Worm (Caenorhabditis elegans) whole organism, young adult: ENCODE results near the gene pcp-1.

Source experiments
- B0019.2 ChIP-seq: fragments of 200-800 bp; sonication (Bioruptor generic); conservative IDR thresholded peaks from 2 replicates; pipeline ENCODE4 v1.3.6; 2022; ENCODE audit warnings: missing genetic modification reagents, missing genetic modification characterization, missing compliant biosample characterization
- C06A6.2 ChIP-seq: fragments of 200-800 bp; sonication (Bioruptor generic); conservative IDR thresholded peaks from 2 replicates; pipeline ENCODE4 v1.3.6; 2022; ENCODE audit warnings: missing genetic modification characterization, missing compliant biosample characterization
- C17E4.6 ChIP-seq: fragments of 200-800 bp; sonication (Bioruptor generic); IDR thresholded peaks from 2 replicates; pipeline ENCODE4 v1.3.6; 2022; ENCODE audit warnings: missing genetic modification reagents, missing genetic modification characterization, missing compliant biosample characterization
- F55B11.4 ChIP-seq: sonication (generic microtip); optimal IDR thresholded peaks from 2 replicates; lab custom pipeline; 2016; ENCODE audit warnings: missing compliant biosample characterization, missing genetic modification characterization, borderline replicate concordance; ENCODE audit not compliant: insufficient read depth
- F57A8.1 ChIP-seq: fragments of 200-800 bp; sonication (Bioruptor generic); optimal IDR thresholded peaks from 2 replicates; lab custom pipeline; 2018; ENCODE audit warnings: mild to moderate bottlenecking, missing genetic modification characterization, moderate library complexity, missing compliant biosample characterization
- K12H6.12 ChIP-seq: fragments of 200-800 bp; sonication (Bioruptor generic); optimal IDR thresholded peaks from 2 replicates; lab custom pipeline; 2018; ENCODE audit warnings: mild to moderate bottlenecking, missing genetic modification characterization, missing compliant biosample characterization
- Y56A3A.18 ChIP-seq: fragments of 200-800 bp; sonication (Bioruptor generic); IDR thresholded peaks from 2 replicates; pipeline ENCODE4 v1.3.6; 2022; ENCODE audit warnings: missing genetic modification reagents, missing genetic modification characterization, missing compliant biosample characterization
- Y67H2A.10 ChIP-seq: fragments of 200-800 bp; sonication (Bioruptor generic); conservative IDR thresholded peaks from 2 replicates; pipeline ENCODE4 v1.3.6; 2022; ENCODE audit warnings: missing genetic modification reagents, missing genetic modification characterization, missing compliant biosample characterization
- Y79H2A.3 ChIP-seq: fragments of 200-800 bp; sonication (Bioruptor generic); conservative IDR thresholded peaks from 2 replicates; pipeline ENCODE4 v1.3.6; 2022; ENCODE audit warnings: missing genetic modification reagents, missing genetic modification characterization, missing compliant biosample characterization
- Y95B8A.8 ChIP-seq: fragments of 200-800 bp; sonication (Bioruptor generic); IDR thresholded peaks from 2 replicates; pipeline ENCODE4 v1.3.6; 2022; ENCODE audit warnings: missing genetic modification reagents, missing genetic modification characterization, missing compliant biosample characterization
- ZK185.1 ChIP-seq: sonication (generic microtip); optimal IDR thresholded peaks from 2 replicates; lab custom pipeline; 2016; ENCODE audit warnings: mild to moderate bottlenecking, missing genetic modification characterization, missing compliant biosample characterization; ENCODE audit not compliant: poor library complexity, severe bottlenecking
- atf-7 ChIP-seq: sonication (generic microtip); optimal IDR thresholded peaks from 2 replicates; lab custom pipeline; 2017; ENCODE audit warnings: mild to moderate bottlenecking, missing genetic modification characterization, missing compliant biosample characterization
- athp-1 ChIP-seq: sonication (generic microtip); optimal IDR thresholded peaks from 2 replicates; lab custom pipeline; 2017; ENCODE audit warnings: mild to moderate bottlenecking, missing genetic modification characterization, missing compliant biosample characterization
- attf-3 ChIP-seq: fragments of 200-800 bp; sonication (Bioruptor generic); conservative IDR thresholded peaks from 2 replicates; pipeline ENCODE4 v1.3.6; 2022; ENCODE audit warnings: missing genetic modification reagents, missing genetic modification characterization, missing compliant biosample characterization
- bed-2 ChIP-seq: fragments of 200-800 bp; sonication (Bioruptor generic); IDR thresholded peaks from 2 replicates; pipeline ENCODE4 v1.3.6; 2022; ENCODE audit warnings: missing genetic modification reagents, missing genetic modification characterization, missing compliant biosample characterization
- ccch-3 ChIP-seq: fragments of 200-800 bp; sonication (Bioruptor generic); optimal IDR thresholded peaks from 2 replicates; lab custom pipeline; 2018; ENCODE audit warnings: mild to moderate bottlenecking, missing genetic modification characterization, missing compliant biosample characterization
- cebp-1 ChIP-seq, 2 experiments: fragments of 200-800 bp in 1 of 2; sonication (Bioruptor generic) in 1 of 2; sonication (generic microtip) in 1 of 2; IDR thresholded peaks in 1 of 2; optimal IDR thresholded peaks in 1 of 2; 2 replicates each; pipeline versions ENCODE4 v1.3.6 to Lab custom; 2017 to 2022; ENCODE audit warnings: missing compliant biosample characterization in 2 of 2, missing genetic modification characterization in 2 of 2, mild to moderate bottlenecking in 1 of 2, missing genetic modification reagents in 1 of 2, moderate library complexity in 1 of 2
- cebp-2 ChIP-seq: fragments of 200-800 bp; sonication (Bioruptor generic); IDR thresholded peaks from 2 replicates; pipeline ENCODE4 v1.3.6; 2022; ENCODE audit warnings: missing genetic modification characterization, missing compliant biosample characterization
- ceh-100 ChIP-seq: fragments of 200-800 bp; sonication (Bioruptor generic); IDR thresholded peaks from 2 replicates; pipeline ENCODE4 v1.3.6; 2022; ENCODE audit warnings: missing genetic modification reagents, missing genetic modification characterization, missing compliant biosample characterization
- ceh-27 ChIP-seq: fragments of 200-800 bp; sonication (Bioruptor generic); optimal IDR thresholded peaks from 2 replicates; lab custom pipeline; 2018; ENCODE audit warnings: mild to moderate bottlenecking, missing genetic modification characterization, moderate library complexity, missing compliant biosample characterization
- dox-1 ChIP-seq: fragments of 200-800 bp; sonication (Bioruptor generic); IDR thresholded peaks from 2 replicates; pipeline ENCODE4 v1.3.6; 2022; ENCODE audit warnings: missing genetic modification reagents, missing genetic modification characterization, missing compliant biosample characterization
- hmg-1.2 ChIP-seq: fragments of 200-800 bp; sonication (Bioruptor generic); IDR thresholded peaks from 2 replicates; pipeline ENCODE4 v1.3.6; 2022; ENCODE audit warnings: missing genetic modification reagents, missing genetic modification characterization, missing compliant biosample characterization
- hsf-1 ChIP-seq: fragments of 200-800 bp; sonication (Bioruptor generic); IDR thresholded peaks from 2 replicates; pipeline ENCODE4 v1.3.6; 2022; ENCODE audit warnings: missing genetic modification reagents, missing genetic modification characterization, missing compliant biosample characterization
- lin-26 ChIP-seq: fragments of 200-800 bp; sonication (Bioruptor generic); IDR thresholded peaks from 2 replicates; pipeline ENCODE4 v1.3.6; 2022; ENCODE audit warnings: missing genetic modification reagents, missing genetic modification characterization, missing compliant biosample characterization
- lin-40 ChIP-seq: sonication (generic microtip); optimal IDR thresholded peaks from 2 replicates; lab custom pipeline; 2016; ENCODE audit warnings: missing genetic modification characterization, mild to moderate bottlenecking, missing compliant biosample characterization, missing genotype, missing genetic modification reagents
- mxl-1 ChIP-seq: sonication (generic microtip); optimal IDR thresholded peaks from 2 replicates; lab custom pipeline; 2016; ENCODE audit warnings: missing genetic modification characterization, missing compliant biosample characterization
- nfyb-1 ChIP-seq: fragments of 200-800 bp; sonication (Bioruptor generic); IDR thresholded peaks from 2 replicates; pipeline ENCODE4 v1.3.6; 2022; ENCODE audit warnings: missing genetic modification reagents, missing genetic modification characterization, missing compliant biosample characterization
- nhr-120 ChIP-seq: fragments of 200-800 bp; sonication (Bioruptor generic); IDR thresholded peaks from 2 replicates; pipeline ENCODE4 v1.3.6; 2022; ENCODE audit warnings: missing genetic modification characterization, missing compliant biosample characterization
- nhr-179 ChIP-seq: sonication (generic microtip); optimal IDR thresholded peaks from 2 replicates; lab custom pipeline; 2016; ENCODE audit warnings: mild to moderate bottlenecking, missing genetic modification characterization, missing compliant biosample characterization
- nhr-90 ChIP-seq: sonication (generic microtip); optimal IDR thresholded peaks from 2 replicates; lab custom pipeline; 2016; ENCODE audit warnings: missing genotype, mild to moderate bottlenecking, missing genetic modification characterization, missing compliant biosample characterization
- pbrm-1 ChIP-seq: fragments of 200-800 bp; sonication (Bioruptor generic); IDR thresholded peaks from 2 replicates; pipeline ENCODE4 v1.3.6; 2022; ENCODE audit warnings: missing genetic modification reagents, missing genetic modification characterization, missing compliant biosample characterization
- rcor-1 ChIP-seq: fragments of 200-800 bp; sonication (Bioruptor generic); IDR thresholded peaks from 2 replicates; pipeline ENCODE4 v1.3.6; 2022; ENCODE audit warnings: missing genetic modification reagents, missing genetic modification characterization, missing compliant biosample characterization
- snpc-1.1 ChIP-seq: sonication (generic microtip); optimal IDR thresholded peaks from 2 replicates; lab custom pipeline; 2017; ENCODE audit warnings: missing genetic modification characterization, mild to moderate bottlenecking, missing compliant biosample characterization, antibody characterized with exemption, moderate library complexity, missing genotype, missing genetic modification reagents; ENCODE audit not compliant: insufficient read depth
- snpc-1.3 ChIP-seq: sonication (generic microtip); optimal IDR thresholded peaks from 2 replicates; lab custom pipeline; 2017; ENCODE audit warnings: missing genetic modification characterization, mild to moderate bottlenecking, missing compliant biosample characterization, antibody characterized with exemption, moderate library complexity, missing genotype, missing genetic modification reagents; ENCODE audit not compliant: insufficient read depth
- snpc-4 ChIP-seq, 5 experiments: fragments of 150-350 bp in 1 of 5; sonication (generic microtip) in 4 of 5; optimal IDR thresholded peaks; 2 replicates each; lab custom pipeline; 2014 to 2018; ENCODE audit warnings: missing genetic modification characterization in 5 of 5, missing biosample characterization in 3 of 5, antibody characterized with exemption in 2 of 5, mild to moderate bottlenecking in 2 of 5, missing compliant biosample characterization in 2 of 5, missing genotype in 2 of 5, moderate library complexity in 2 of 5, missing genetic modification reagents in 1 of 5
- somi-1 ChIP-seq: fragments of 200-800 bp; sonication (Bioruptor generic); optimal IDR thresholded peaks from 2 replicates; lab custom pipeline; 2018; ENCODE audit warnings: mild to moderate bottlenecking, missing genetic modification characterization, missing compliant biosample characterization
- tbp1 ChIP-seq: fragments of 200-800 bp; sonication (Bioruptor generic); optimal IDR thresholded peaks from 2 replicates; lab custom pipeline; 2018; ENCODE audit warnings: mild to moderate bottlenecking, missing genetic modification characterization, missing compliant biosample characterization
- tbx-9 ChIP-seq: sonication (generic microtip); optimal IDR thresholded peaks from 2 replicates; lab custom pipeline; 2016; ENCODE audit warnings: borderline replicate concordance, missing genetic modification characterization, inconsistent platforms, missing compliant biosample characterization
- tlf-1 ChIP-seq: fragments of 200-800 bp; sonication (Bioruptor generic); optimal IDR thresholded peaks from 2 replicates; lab custom pipeline; 2018; ENCODE audit warnings: mild to moderate bottlenecking, missing genetic modification characterization, missing compliant biosample characterization
- unc-130 ChIP-seq: sonication (generic microtip); optimal IDR thresholded peaks from 2 replicates; lab custom pipeline; 2016; ENCODE audit warnings: missing genetic modification reagents, missing genetic modification characterization, missing compliant biosample characterization
- xnd-1 ChIP-seq: sonication (generic microtip); optimal IDR thresholded peaks from 2 replicates; lab custom pipeline; 2016; ENCODE audit warnings: missing genotype, missing genetic modification reagents, missing genetic modification characterization, missing compliant biosample characterization
- ztf-28 ChIP-seq: fragments of 200-800 bp; sonication (Bioruptor generic); IDR thresholded peaks from 2 replicates; pipeline ENCODE4 v1.3.6; 2022; ENCODE audit warnings: missing genetic modification reagents, missing genetic modification characterization, missing compliant biosample characterization

The pcp-1 gene

ce11 chrIII:7722411-7722810 lies 36.3 kb upstream of the pcp-1 start:
- TF ChIP-seq athp-1 (tag; lab: Kevin White, UChicago) (no peak), lin-40 (tag; lab: Kevin White, UChicago) (peak; percentile 33), K12H6.12 (tag; lab: Kevin White, UChicago) (no peak), cebp-2 (no peak), ZK185.1 (no peak), ceh-100 (GFP tag; lab: Robert Waterston, UW) (no peak), nfyb-1 (GFP tag; lab: Robert Waterston, UW) (no peak), cebp-1 (GFP tag; IDR thresholded peaks at IDR 0.05; lab: Robert Waterston, UW) (no peak), cebp-1 (tag; optimal IDR thresholded peaks at IDR 0.05; lab: Kevin White, UChicago) (peak; percentile 17), Y79H2A.3 (GFP tag; lab: Robert Waterston, UW) (no peak), nhr-90 (tag; lab: Kevin White, UChicago) (no peak), tlf-1 (GFP tag; lab: Kevin White, UChicago) (no peak), mxl-1 (tag; lab: Kevin White, UChicago) (no peak), F57A8.1 (no peak), Y67H2A.10 (GFP tag; lab: Robert Waterston, UW) (no peak), lin-26 (GFP tag; lab: Robert Waterston, UW) (no peak), Y95B8A.8 (GFP tag; lab: Robert Waterston, UW) (no peak), bed-2 (GFP tag; lab: Robert Waterston, UW) (no peak), C06A6.2 (GFP tag; lab: Robert Waterston, UW) (no peak), rcor-1 (GFP tag; lab: Robert Waterston, UW) (no peak), hmg-1.2 (no peak), nhr-179 (tag; lab: Kevin White, UChicago) (no peak), somi-1 (GFP tag; lab: Kevin White, UChicago) (peak; percentile 34)

- TF ChIP-seq ccch-3 (GFP tag; lab: Kevin White, UChicago) (no peak), ceh-27 (GFP tag; lab: Kevin White, UChicago) (peak; percentile 16), F57A8.1 (no peak), xnd-1 (tag; lab: Kevin White, UChicago) (no peak), atf-7 (tag; lab: Kevin White, UChicago) (peak; percentile 14), tlf-1 (GFP tag; lab: Kevin White, UChicago) (no peak), Y67H2A.10 (GFP tag; lab: Robert Waterston, UW) (no peak), hsf-1 (GFP tag; lab: Robert Waterston, UW) (peak; percentile 49; the same call in 1 of the 2 replicates), Y56A3A.18 (GFP tag; lab: Robert Waterston, UW) (no peak), unc-130 (GFP tag; lab: Kevin White, UChicago) (no peak), snpc-1.3 (tag; lab: Kevin White, UChicago) (no peak), C17E4.6 (no peak), dox-1 (GFP tag; lab: Robert Waterston, UW) (no peak), snpc-1.1 (no peak), ztf-28 (no peak)
- TF ChIP-seq, all 124 proteins: peak for 3
Observed at ce11 chrIII:7722999-7723398, 35.7 kb upstream of the pcp-1 start.

- no peak for TF ChIP-seq Y95B8A.8 (GFP tag; lab: Robert Waterston, UW)
- TF ChIP-seq tbp1 (GFP tag; lab: Kevin White, UChicago) = no peak
- TF ChIP-seq Y67H2A.10 (GFP tag; lab: Robert Waterston, UW) = no peak
- TF ChIP-seq nhr-120 (GFP tag; lab: Robert Waterston, UW) = no peak
- no peak for TF ChIP-seq nhr-90 (tag; lab: Kevin White, UChicago)
- TF ChIP-seq rcor-1 (GFP tag; lab: Robert Waterston, UW) = 0 out of 2 replicates have a peak, but pooled peaks have one; percentile 22
- no peak for TF ChIP-seq F55B11.4 (tag; lab: Kevin White, UChicago)
- TF ChIP-seq B0019.2 (GFP tag; lab: Robert Waterston, UW) = no peak
- no peak for TF ChIP-seq pbrm-1
- TF ChIP-seq snpc-4 (GFP tag; optimal IDR thresholded peaks at IDR 0.05; lab: Kevin White, UChicago) = no peak
- no peak for TF ChIP-seq snpc-4 (tag; optimal IDR thresholded peaks at IDR 0.05; lab: Kevin White, UChicago)
- TF ChIP-seq snpc-1.3 (tag; lab: Kevin White, UChicago) = no peak
- TF ChIP-seq unc-130 (GFP tag; lab: Kevin White, UChicago) = no peak
- TF ChIP-seq attf-3 (GFP tag; lab: Robert Waterston, UW) = no peak
- no peak for TF ChIP-seq nhr-179 (tag; lab: Kevin White, UChicago)
- TF ChIP-seq tbx-9 = no peak
Observed at ce11 chrIII:7723412-7724068, 35.2 kb upstream of the pcp-1 start.
